Fruit fly (Drosophila melanogaster) whole organism, prepupa: ENCODE data around the gene CG31220.

Experiments
- CG10631 ChIP-seq: fragments of 200-800 bp; sonication (Bioruptor generic); optimal IDR thresholded peaks from 2 replicates; lab custom pipeline; 2016; ENCODE audit warnings: missing biosample characterization, missing genetic modification characterization
- CG10669 ChIP-seq: fragments of 200-800 bp; sonication (Bioruptor generic); optimal IDR thresholded peaks from 3 replicates; lab custom pipeline; 2018; ENCODE audit warnings: missing biosample characterization, mild to moderate bottlenecking, missing genetic modification characterization, moderate library complexity
- CG16779 ChIP-seq: fragments of 200-800 bp; sonication (Bioruptor generic); optimal IDR thresholded peaks from 3 replicates; lab custom pipeline; 2017; ENCODE audit warnings: missing biosample characterization, mild to moderate bottlenecking, missing genetic modification characterization
- CG3919 ChIP-seq: fragments of 200-800 bp; sonication (Bioruptor generic); optimal IDR thresholded peaks from 3 replicates; lab custom pipeline; 2016; ENCODE audit warnings: missing biosample characterization, missing genetic modification characterization
- CG7368 ChIP-seq: fragments of 200-800 bp; sonication (Bioruptor generic); optimal IDR thresholded peaks from 3 replicates; lab custom pipeline; 2016; ENCODE audit warnings: missing biosample characterization, missing genetic modification characterization
- Hr39 ChIP-seq: fragments of 200-800 bp; sonication (Bioruptor generic); optimal IDR thresholded peaks from 2 replicates; lab custom pipeline; 2016; ENCODE audit warnings: missing biosample characterization, missing genetic modification characterization
- Lpt ChIP-seq: fragments of 200-800 bp; sonication (Bioruptor generic); optimal IDR thresholded peaks from 3 replicates; lab custom pipeline; 2016; ENCODE audit warnings: missing biosample characterization, missing genetic modification characterization
- cyc ChIP-seq: fragments of 200-800 bp; sonication (Bioruptor generic); optimal IDR thresholded peaks from 3 replicates; lab custom pipeline; 2016; ENCODE audit warnings: missing biosample characterization, missing genetic modification characterization
- dac ChIP-seq: fragments of 200-800 bp; sonication (Bioruptor generic); optimal IDR thresholded peaks from 2 replicates; lab custom pipeline; 2017; ENCODE audit warnings: missing biosample characterization, mild to moderate bottlenecking, missing genetic modification characterization
- eg ChIP-seq: fragments of 200-800 bp; sonication (Bioruptor generic); IDR thresholded peaks from 3 replicates; pipeline ENCODE4 v1.3.6; 2022; ENCODE audit warnings: missing biosample characterization, missing genetic modification characterization
- fd59A ChIP-seq: fragments of 200-800 bp; sonication (Bioruptor generic); optimal IDR thresholded peaks from 2 replicates; lab custom pipeline; 2017; ENCODE audit warnings: missing biosample characterization, mild to moderate bottlenecking, missing genetic modification characterization, missing genetic modification reagents
- salr ChIP-seq, 2 experiments: fragments of 200-800 bp; sonication (Bioruptor generic); optimal IDR thresholded peaks; 3 replicates each; lab custom pipeline; 2016 to 2018; ENCODE audit warnings: missing biosample characterization in 2 of 2, missing genetic modification characterization in 2 of 2, mild to moderate bottlenecking in 1 of 2
- ss ChIP-seq, 2 experiments: fragments of 200-800 bp; sonication (Bioruptor generic); optimal IDR thresholded peaks; 2 replicates in 1 of 2; 3 replicates in 1 of 2; lab custom pipeline; 2017 to 2018; ENCODE audit warnings: mild to moderate bottlenecking in 2 of 2, missing biosample characterization in 2 of 2, missing genetic modification characterization in 2 of 2, moderate library complexity in 1 of 2
- vri ChIP-seq: fragments of 200-800 bp; sonication (Bioruptor generic); optimal IDR thresholded peaks from 3 replicates; lab custom pipeline; 2016; ENCODE audit warnings: missing biosample characterization, mild to moderate bottlenecking, missing genetic modification characterization

DNA sequence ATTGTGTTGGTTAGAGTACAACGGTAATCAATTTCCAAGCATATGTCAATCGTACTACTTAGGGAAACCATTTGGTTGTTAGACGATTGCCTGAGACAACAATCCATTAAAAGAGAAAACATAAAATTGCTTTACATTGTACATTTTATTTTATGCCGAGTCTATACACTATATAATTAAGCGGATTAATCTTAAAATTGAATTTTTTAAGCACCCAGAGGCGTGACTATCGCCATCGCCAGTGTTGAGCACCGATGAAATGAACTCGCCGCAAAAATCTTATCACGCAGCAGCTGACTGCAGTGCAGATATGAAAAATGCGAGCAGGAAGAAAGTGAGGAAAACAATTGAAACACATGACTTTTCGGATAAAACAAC, 5.4 kb upstream of the CG31220 start:
- TF ChIP-seq CG10631 (GFP tag; lab: Kevin White, UChicago) (no peak), dac (GFP tag; lab: Kevin White, UChicago) (no peak), cyc (no peak), CG16779 (tag; lab: Kevin White, UChicago) (no peak), salr (GFP tag; optimal IDR thresholded peaks at IDR 0.05; lab: Kevin White, UChicago) (no peak), Lpt (GFP tag; lab: Kevin White, UChicago) (no peak), vri (GFP tag; lab: Kevin White, UChicago) (no peak), ss (GFP tag; optimal IDR thresholded peaks at IDR 0.05; lab: Kevin White, UChicago) (no peak), eg (no peak), CG10669 (GFP tag; lab: Kevin White, UChicago) (no peak), CG3919 (GFP tag; lab: Kevin White, UChicago) (no peak), CG7368 (GFP tag; lab: Kevin White, UChicago) (no peak), fd59A (GFP tag; lab: Kevin White, UChicago) (no peak), Hr39 (GFP tag; lab: Kevin White, UChicago) (no peak)
